Worm (Caenorhabditis elegans) whole organism, early embryonic: ENCODE measurements around the gene srd-33.

Source experiments
- F13C5.2 ChIP-seq: sonication (generic microtip); optimal IDR thresholded peaks from 2 replicates; lab custom pipeline; 2017; ENCODE audit warnings: mild to moderate bottlenecking, missing genetic modification characterization, inconsistent platforms, missing compliant biosample characterization
- aly-1 ChIP-seq: sonication (generic microtip); optimal IDR thresholded peaks from 2 replicates; lab custom pipeline; 2016; ENCODE audit warnings: missing genetic modification characterization, missing compliant biosample characterization
- ama-1 ChIP-seq: fragments of 150-350 bp; optimal IDR thresholded peaks from 2 replicates; lab custom pipeline; 2014
- flt-1 ChIP-seq: fragments of 200-800 bp; sonication (Bioruptor generic); IDR thresholded peaks from 2 replicates; pipeline ENCODE4 v1.3.6; 2022; ENCODE audit warnings: missing genetic modification characterization, missing compliant biosample characterization
- scrt-1 ChIP-seq: fragments of 200-800 bp; sonication (Bioruptor generic); IDR thresholded peaks from 2 replicates; pipeline ENCODE4 v1.3.6; 2022; ENCODE audit warnings: missing genetic modification characterization, missing compliant biosample characterization
- tbx-37 ChIP-seq: fragments of 200-800 bp; sonication (Bioruptor generic); conservative IDR thresholded peaks from 2 replicates; pipeline ENCODE4 v1.3.6; 2022; ENCODE audit warnings: missing genetic modification reagents, missing genetic modification characterization, missing compliant biosample characterization

- TF ChIP-seq flt-1 (GFP tag; lab: Robert Waterston, UW) (no peak), tbx-37 (no peak), aly-1 (tag; lab: Kevin White, UChicago) (no peak), scrt-1 (GFP tag; lab: Robert Waterston, UW) (no peak), ama-1 (lab: Kevin White, UChicago) (no peak), F13C5.2 (tag; lab: Kevin White, UChicago) (no peak)
Observed at ce11 chrV:4908591-4908990, 36.5 kb downstream of the srd-33 start, which contains the start of gene ugt-13.
